Worm (Caenorhabditis elegans): ENCODE data around the gene C09E7.8.
A peak's percentile ranks its signal among the peaks of the same experiment; 100 is the strongest.

C09E7.8 gene

ce11 chrIII:6579398-6579797 lies 21.0 kb upstream of the C09E7.8 start, which contains the start of gene F27B3.8:
Gene F27B3.8 (plus strand): TSS chrIII:6579698.
- no peak for TF ChIP-seq M03D4.4 (tag; optimal IDR thresholded peaks at IDR 0.05)
- no peak for TF ChIP-seq cnd-1 (tag; optimal IDR thresholded peaks at IDR 0.05)
- no peak for TF ChIP-seq drap-1 (GFP tag; optimal IDR thresholded peaks at IDR 0.05)

- no peak for TF ChIP-seq unc-120 (tag; optimal IDR thresholded peaks at IDR 0.05; ENCODE audit: poor library complexity, severe bottlenecking)
- TF ChIP-seq nhr-237 (tag; optimal IDR thresholded peaks at IDR 0.05): no peak
- TF ChIP-seq mab-5 (tag; optimal IDR thresholded peaks at IDR 0.05): no peak
- TF ChIP-seq ceh-43 (GFP tag; optimal IDR thresholded peaks at IDR 0.05): no peak
- no peak for TF ChIP-seq blmp-1 (tag; optimal IDR thresholded peaks at IDR 0.05)
- no peak for TF ChIP-seq lin-13 (tag; optimal IDR thresholded peaks at IDR 0.05)
- TF ChIP-seq nhr-2 (tag; optimal IDR thresholded peaks at IDR 0.05): no peak
- TF ChIP-seq sem-2 (GFP tag; optimal IDR thresholded peaks at IDR 0.05): no peak
- no peak for TF ChIP-seq elt-3 (tag; optimal IDR thresholded peaks at IDR 0.05)
- TF ChIP-seq nhr-12 (tag; optimal IDR thresholded peaks at IDR 0.05): no peak
- TF ChIP-seq tbx-8 (GFP tag; optimal IDR thresholded peaks at IDR 0.05): no peak
- no peak for TF ChIP-seq ztf-11 (tag; optimal IDR thresholded peaks at IDR 0.05)
- no peak for TF ChIP-seq zip-8 (tag; optimal IDR thresholded peaks at IDR 0.05)
- no peak for TF ChIP-seq pha-4 (tag; optimal IDR thresholded peaks at IDR 0.05)
- TF ChIP-seq ces-1 (GFP tag; optimal IDR thresholded peaks at IDR 0.05): no peak
- no peak for TF ChIP-seq unc-39 (tag; optimal IDR thresholded peaks at IDR 0.05)
- no peak for TF ChIP-seq ham-2 (GFP tag; optimal IDR thresholded peaks at IDR 0.05)
- TF ChIP-seq nhr-28 (tag; optimal IDR thresholded peaks at IDR 0.05): no peak
- no peak for TF ChIP-seq M03D4.4 (tag; optimal IDR thresholded peaks at IDR 0.05)
Measured at ce11 chrIII:6578505-6578904, 20.1 kb upstream of the C09E7.8 start, which contains the start of gene F27B3.6. Gene F27B3.6 (minus strand): TSS chrIII:6578605.

- no peak for TF ChIP-seq unc-39 (tag; optimal IDR thresholded peaks at IDR 0.05)
- no peak for TF ChIP-seq bed-3 (GFP tag; optimal IDR thresholded peaks at IDR 0.05)
- no peak for TF ChIP-seq lin-32 (GFP tag; optimal IDR thresholded peaks at IDR 0.05)
- no peak for TF ChIP-seq cnd-1 (tag; optimal IDR thresholded peaks at IDR 0.05)
- TF ChIP-seq nhr-28 (tag; optimal IDR thresholded peaks at IDR 0.05): no peak
- TF ChIP-seq mab-5 (tag; optimal IDR thresholded peaks at IDR 0.05): no peak
Measured at ce11 chrIII:6577159-6577558, 18.8 kb upstream of the C09E7.8 start.

ce11 chrIII:6551187-6552058 lies 7.0 kb downstream of the C09E7.8 start, which contains the start of gene C09E7.7:
Gene C09E7.7 (minus strand): TSS chrIII:6551243.
- TF ChIP-seq sptf-1 (tag; optimal IDR thresholded peaks at IDR 0.05) (peak; percentile 67), ces-1 (GFP tag; optimal IDR thresholded peaks at IDR 0.05) (peak; percentile 27), sem-2 (GFP tag; optimal IDR thresholded peaks at IDR 0.05) (peak; percentile 13), lin-13 (tag; optimal IDR thresholded peaks at IDR 0.05) (peak; percentile 40), mls-2 (tag; optimal IDR thresholded peaks at IDR 0.05) (peak; percentile 38), cnd-1 (tag; optimal IDR thresholded peaks at IDR 0.05) (peak; percentile 47), drap-1 (GFP tag; optimal IDR thresholded peaks at IDR 0.05) (peak; percentile 35)

- TF ChIP-seq lin-32 (GFP tag; optimal IDR thresholded peaks at IDR 0.05): peak; percentile 8
- peak; percentile 45 for TF ChIP-seq M03D4.4 (tag; optimal IDR thresholded peaks at IDR 0.05)
- peak; percentile 53 for TF ChIP-seq unc-120 (tag; optimal IDR thresholded peaks at IDR 0.05; ENCODE audit: poor library complexity, severe bottlenecking)
- no peak for TF ChIP-seq nhr-12 (tag; optimal IDR thresholded peaks at IDR 0.05)
- TF ChIP-seq ceh-39 (tag; optimal IDR thresholded peaks at IDR 0.05): no peak
- TF ChIP-seq bed-3 (GFP tag; optimal IDR thresholded peaks at IDR 0.05): no peak
- peak; percentile 35 for TF ChIP-seq mep-1 (tag; optimal IDR thresholded peaks at IDR 0.05)
- no peak for TF ChIP-seq elt-3 (tag; optimal IDR thresholded peaks at IDR 0.05)
- TF ChIP-seq nhr-2 (tag; optimal IDR thresholded peaks at IDR 0.05): peak; percentile 34
- no peak for TF ChIP-seq flh-1 (GFP tag; optimal IDR thresholded peaks at IDR 0.05)
- no peak for TF ChIP-seq ceh-83 (GFP tag; optimal IDR thresholded peaks at IDR 0.05)
- TF ChIP-seq hlh-1 (tag; optimal IDR thresholded peaks at IDR 0.05): no peak
- TF ChIP-seq sptf-1 (tag; optimal IDR thresholded peaks at IDR 0.05): peak; percentile 61
- TF ChIP-seq mls-2 (tag; optimal IDR thresholded peaks at IDR 0.05): peak; percentile 67
- no peak for TF ChIP-seq ztf-11 (tag; optimal IDR thresholded peaks at IDR 0.05)
- TF ChIP-seq tbx-8 (GFP tag; optimal IDR thresholded peaks at IDR 0.05): no peak
- peak; percentile 59 for TF ChIP-seq cnd-1 (tag; optimal IDR thresholded peaks at IDR 0.05)
- no peak for TF ChIP-seq blmp-1 (tag; optimal IDR thresholded peaks at IDR 0.05)
- no peak for TF ChIP-seq mab-5 (tag; optimal IDR thresholded peaks at IDR 0.05)
- peak; percentile 16 for TF ChIP-seq drap-1 (GFP tag; optimal IDR thresholded peaks at IDR 0.05)
- TF ChIP-seq pha-4 (tag; optimal IDR thresholded peaks at IDR 0.05): peak; percentile 66
- TF ChIP-seq elt-1 (tag; optimal IDR thresholded peaks at IDR 0.05; ENCODE audit: borderline replicate concordance, insufficient read depth): no peak
- TF ChIP-seq lin-13 (tag; optimal IDR thresholded peaks at IDR 0.05): peak; percentile 35
- no peak for TF ChIP-seq unc-39 (tag; optimal IDR thresholded peaks at IDR 0.05)
- TF ChIP-seq ham-2 (GFP tag; optimal IDR thresholded peaks at IDR 0.05): peak; percentile 5
- peak; percentile 55 for TF ChIP-seq unc-62 (GFP tag; optimal IDR thresholded peaks at IDR 0.05)
- peak; percentile 40 for TF ChIP-seq ces-1 (GFP tag; optimal IDR thresholded peaks at IDR 0.05)
- TF ChIP-seq nhr-76 (tag; optimal IDR thresholded peaks at IDR 0.05): no peak
- no peak for TF ChIP-seq snpc-4 (tag; optimal IDR thresholded peaks at IDR 0.05)
- peak; percentile 17 for TF ChIP-seq lsy-2 (tag; optimal IDR thresholded peaks at IDR 0.05)
Measured at ce11 chrIII:6536945-6537568, 21.3 kb downstream of the C09E7.8 start, which contains the start of gene C09E7.4. Gene C09E7.4 (minus strand): TSS chrIII:6536995.
